ENCODE assay signal across 3 worm cellular contexts in the genomic region with DNA sequence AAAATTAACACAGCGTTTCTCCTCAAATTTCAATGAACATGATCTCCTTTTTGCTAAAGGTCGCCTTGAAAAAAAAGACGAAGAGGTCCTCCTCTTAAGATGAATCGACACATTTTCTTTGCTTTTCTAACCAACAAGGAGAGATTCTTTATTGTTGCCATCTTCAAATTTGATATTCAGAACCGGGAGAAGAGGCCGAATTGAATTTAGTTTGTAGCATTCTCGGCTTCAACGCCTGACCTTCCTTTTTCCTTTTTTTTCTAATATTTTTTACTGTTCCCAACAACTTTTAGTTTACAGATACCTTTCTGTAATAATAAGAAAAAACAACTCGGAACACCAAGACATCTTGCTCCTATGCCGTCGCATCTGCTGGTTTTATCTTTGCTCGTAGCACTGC.
TF ChIP-seq lines count a peak whose summit lies in the region.

A gene (plus strand): TSS at position 301 of the 400 bp plus-strand sequence.

TF ChIP-seq in whole organism, L1 larva, 84 proteins besides CTCF, POLR2A, EP300 and RAD21:
- TF ChIP-seq isw-1 (GFP tag; IDR thresholded peaks at IDR 0.05; lab: Robert Waterston, UW) (no peak), snu-23 (GFP tag; optimal IDR thresholded peaks at IDR 0.05; lab: Kevin White, UChicago) (no peak), fkh-10 (GFP tag; optimal IDR thresholded peaks at IDR 0.05; lab: Kevin White, UChicago) (peak; percentile 46)

TF ChIP-seq in whole organism, L4 larva, 104 proteins besides CTCF, POLR2A, EP300 and RAD21:
- no peak for TF ChIP-seq mes-2 (tag; optimal IDR thresholded peaks at IDR 0.05; lab: Kevin White, UChicago; ENCODE audit: poor library complexity, severe bottlenecking)
- TF ChIP-seq fkh-10 (GFP tag; optimal IDR thresholded peaks at IDR 0.05; lab: Kevin White, UChicago): peak; percentile 48
- no peak for TF ChIP-seq saeg-2 (GFP tag; IDR thresholded peaks at IDR 0.05; lab: Robert Waterston, UW)

TF ChIP-seq in whole organism, mixed stage, embryonic, 35 proteins besides CTCF, POLR2A, EP300 and RAD21:
- peak; percentile 26 for TF ChIP-seq ces-1 (GFP tag; optimal IDR thresholded peaks at IDR 0.05; lab: Kevin White, UChicago)
- TF ChIP-seq nhr-237 (tag; optimal IDR thresholded peaks at IDR 0.05; lab: Kevin White, UChicago): no peak
- TF ChIP-seq unc-62 (GFP tag; optimal IDR thresholded peaks at IDR 0.05; lab: Kevin White, UChicago): no peak
- TF ChIP-seq elt-1 (tag; optimal IDR thresholded peaks at IDR 0.05; lab: Kevin White, UChicago; ENCODE audit: borderline replicate concordance, insufficient read depth): no peak
- TF ChIP-seq mep-1 (tag; optimal IDR thresholded peaks at IDR 0.05; lab: Kevin White, UChicago): no peak
- TF ChIP-seq blmp-1 (tag; optimal IDR thresholded peaks at IDR 0.05; lab: Kevin White, UChicago): no peak
- no peak for TF ChIP-seq flh-1 (GFP tag; optimal IDR thresholded peaks at IDR 0.05; lab: Kevin White, UChicago)
